Worm (Caenorhabditis elegans) whole organism, L4 larva: ENCODE results near the gene C14B9.3.
A peak's percentile ranks its signal among the peaks of the same experiment; 100 is the strongest.

Experiments used
- F26F4.8 ChIP-seq: fragments of 200-800 bp; sonication (Bioruptor generic); conservative IDR thresholded peaks from 2 replicates; pipeline ENCODE4 v1.3.6; 2022; ENCODE audit warnings: missing genetic modification characterization, missing compliant biosample characterization
- F37D6.2 ChIP-seq: sonication (generic microtip); optimal IDR thresholded peaks from 2 replicates; lab custom pipeline; 2016; ENCODE audit warnings: mild to moderate bottlenecking, missing genetic modification characterization, missing compliant biosample characterization
- F44E2.7 ChIP-seq: fragments of 200-800 bp; sonication (Bioruptor generic); IDR thresholded peaks from 2 replicates; pipeline ENCODE4 v2.1.2; 2022; ENCODE audit warnings: missing genetic modification characterization, missing compliant biosample characterization
- F49E8.2 ChIP-seq: sonication (generic microtip); optimal IDR thresholded peaks from 2 replicates; lab custom pipeline; 2016; ENCODE audit warnings: missing compliant biosample characterization, mild to moderate bottlenecking, missing genetic modification characterization, borderline replicate concordance
- R02D3.7 ChIP-seq: fragments of 150-350 bp; sonication (generic microtip); optimal IDR thresholded peaks from 3 replicates; lab custom pipeline; 2014; ENCODE audit warnings: missing biosample characterization, missing genetic modification characterization
- T26A8.4 ChIP-seq: fragments of 200-800 bp; sonication (Bioruptor generic); IDR thresholded peaks from 2 replicates; pipeline ENCODE4 v1.3.6; 2022; ENCODE audit warnings: missing genetic modification characterization, missing compliant biosample characterization
- Y105C5A.15 ChIP-seq: fragments of 200-800 bp; sonication (Bioruptor generic); IDR thresholded peaks from 2 replicates; pipeline ENCODE4 v1.3.6; 2022; ENCODE audit warnings: missing genetic modification characterization, missing compliant biosample characterization
- Y48G9A.11 ChIP-seq: fragments of 200-800 bp; sonication (Bioruptor generic); IDR thresholded peaks from 2 replicates; pipeline ENCODE4 v1.3.6; 2022; ENCODE audit warnings: missing genetic modification reagents, missing genetic modification characterization, missing compliant biosample characterization
- Y75B8A.6 ChIP-seq: fragments of 200-800 bp; sonication (Bioruptor generic); IDR thresholded peaks from 2 replicates; pipeline ENCODE4 v1.3.6; 2022; ENCODE audit warnings: missing genetic modification reagents, missing genetic modification characterization, missing compliant biosample characterization
- ZK337.2 ChIP-seq: fragments of 200-800 bp; sonication (Bioruptor generic); IDR thresholded peaks from 2 replicates; pipeline ENCODE4 v1.3.6; 2022; ENCODE audit warnings: missing genetic modification reagents, missing genetic modification characterization, missing compliant biosample characterization
- ama-1 ChIP-seq: fragments of 150-350 bp; optimal IDR thresholded peaks from 2 replicates; lab custom pipeline; 2014; ENCODE audit warnings: inconsistent platforms, mixed read lengths
- ceh-32 ChIP-seq: sonication (generic microtip); optimal IDR thresholded peaks from 2 replicates; lab custom pipeline; 2016; ENCODE audit warnings: mild to moderate bottlenecking, missing genetic modification characterization, missing compliant biosample characterization; ENCODE audit not compliant: poor library complexity
- ceh-62 ChIP-seq: sonication (generic microtip); optimal IDR thresholded peaks from 2 replicates; lab custom pipeline; 2017; ENCODE audit warnings: missing biosample characterization, missing genetic modification characterization
- ceh-82 ChIP-seq: sonication (generic microtip); optimal IDR thresholded peaks from 2 replicates; lab custom pipeline; 2017; ENCODE audit warnings: missing biosample characterization, missing genetic modification characterization
- cey-2 ChIP-seq: sonication (generic microtip); optimal IDR thresholded peaks from 3 replicates; lab custom pipeline; 2017; ENCODE audit warnings: missing genetic modification characterization, mild to moderate bottlenecking, missing compliant biosample characterization, antibody characterized with exemption, borderline replicate concordance; ENCODE audit not compliant: insufficient read depth
- ctbp-1 ChIP-seq: fragments of 200-800 bp; sonication (Bioruptor generic); IDR thresholded peaks from 2 replicates; pipeline ENCODE4 v1.3.6; 2022; ENCODE audit warnings: missing genetic modification reagents, missing genetic modification characterization, missing compliant biosample characterization
- daf-12 ChIP-seq: fragments of 150-350 bp; optimal IDR thresholded peaks from 2 replicates; lab custom pipeline; 2014; ENCODE audit warnings: missing biosample characterization, missing genetic modification reagents, missing genetic modification characterization
- daf-16 ChIP-seq, 3 experiments: sonication (generic microtip); optimal IDR thresholded peaks; 2 replicates each; lab custom pipeline; 2016 to 2017; ENCODE audit warnings: missing genetic modification characterization in 3 of 3, missing genetic modification reagents in 3 of 3, mild to moderate bottlenecking in 2 of 3, missing compliant biosample characterization in 2 of 3, missing biosample characterization in 1 of 3, moderate library complexity in 1 of 3
- daf-19 ChIP-seq: fragments of 200-800 bp; sonication (Bioruptor generic); conservative IDR thresholded peaks from 2 replicates; pipeline ENCODE4 v1.3.6; 2022; ENCODE audit warnings: missing genetic modification characterization, missing compliant biosample characterization
- dmd-9 ChIP-seq: fragments of 200-800 bp; sonication (Bioruptor generic); IDR thresholded peaks from 2 replicates; pipeline ENCODE4 v1.3.6; 2022; ENCODE audit warnings: missing genetic modification reagents, missing genetic modification characterization, missing compliant biosample characterization
- egl-27 ChIP-seq: sonication (generic microtip); optimal IDR thresholded peaks from 3 replicates; lab custom pipeline; 2017; ENCODE audit warnings: missing biosample characterization, missing genetic modification reagents, missing genetic modification characterization
- egl-43 ChIP-seq: fragments of 200-800 bp; sonication (Bioruptor generic); IDR thresholded peaks from 2 replicates; pipeline ENCODE4 v1.3.6; 2022; ENCODE audit warnings: missing genetic modification reagents, missing genetic modification characterization, missing compliant biosample characterization
- gei-8 ChIP-seq: fragments of 200-800 bp; sonication (Bioruptor generic); optimal IDR thresholded peaks from 2 replicates; lab custom pipeline; 2018; ENCODE audit warnings: mild to moderate bottlenecking, missing genetic modification characterization, missing compliant biosample characterization
- hif-1 ChIP-seq, 2 experiments: sonication (generic microtip); optimal IDR thresholded peaks; 2 replicates each; lab custom pipeline; 2016 to 2017; ENCODE audit warnings: missing compliant biosample characterization in 2 of 2, missing genetic modification characterization in 2 of 2, missing genetic modification reagents in 2 of 2, missing genotype in 2 of 2, mild to moderate bottlenecking in 1 of 2
- lin-15B ChIP-seq: fragments of 150-350 bp; sonication (generic microtip); optimal IDR thresholded peaks from 3 replicates; lab custom pipeline; 2014; ENCODE audit warnings: missing biosample characterization, missing genetic modification characterization
- lin-29 ChIP-seq: fragments of 200-800 bp; sonication (Bioruptor generic); IDR thresholded peaks from 2 replicates; pipeline ENCODE4 v1.3.6; 2022; ENCODE audit warnings: missing genetic modification reagents, missing genetic modification characterization, missing compliant biosample characterization
- lir-3 ChIP-seq: sonication (generic microtip); optimal IDR thresholded peaks from 2 replicates; lab custom pipeline; 2016; ENCODE audit warnings: mild to moderate bottlenecking, missing genetic modification characterization, missing compliant biosample characterization
- lsy-2 ChIP-seq, 2 experiments: fragments of 150-350 bp in 1 of 2; sonication (generic microtip) in 1 of 2; optimal IDR thresholded peaks; 2 replicates each; lab custom pipeline; 2014 to 2017; ENCODE audit warnings: missing biosample characterization in 2 of 2, missing genetic modification characterization in 2 of 2
- mdt-29 ChIP-seq: fragments of 200-800 bp; sonication (Bioruptor generic); IDR thresholded peaks from 2 replicates; pipeline ENCODE4 v1.3.6; 2022; ENCODE audit warnings: missing genetic modification reagents, missing genetic modification characterization, missing compliant biosample characterization
- mep-1 ChIP-seq: fragments of 150-350 bp; sonication (generic microtip); optimal IDR thresholded peaks from 3 replicates; lab custom pipeline; 2014; ENCODE audit warnings: missing biosample characterization, missing genetic modification characterization
- mxl-3 ChIP-seq: fragments of 200-800 bp; sonication (Bioruptor generic); optimal IDR thresholded peaks from 2 replicates; lab custom pipeline; 2018; ENCODE audit warnings: mild to moderate bottlenecking, missing genetic modification characterization, missing compliant biosample characterization
- nhr-10 ChIP-seq: fragments of 150-350 bp; optimal IDR thresholded peaks from 2 replicates; lab custom pipeline; 2014; ENCODE audit warnings: missing biosample characterization, missing genetic modification characterization
- nhr-11 ChIP-seq: fragments of 150-350 bp; optimal IDR thresholded peaks from 2 replicates; lab custom pipeline; 2014; ENCODE audit warnings: missing biosample characterization, missing genetic modification characterization
- nhr-111 ChIP-seq: fragments of 200-800 bp; sonication (Bioruptor generic); optimal IDR thresholded peaks from 2 replicates; lab custom pipeline; 2018; ENCODE audit warnings: mild to moderate bottlenecking, missing genetic modification characterization, missing compliant biosample characterization
- nhr-28 ChIP-seq: fragments of 150-350 bp; optimal IDR thresholded peaks from 2 replicates; lab custom pipeline; 2014; ENCODE audit warnings: missing biosample characterization, missing genetic modification characterization
- nhr-41 ChIP-seq: fragments of 200-800 bp; sonication (Bioruptor generic); IDR thresholded peaks from 2 replicates; pipeline ENCODE4 v1.3.6; 2022; ENCODE audit warnings: missing genetic modification reagents, missing genetic modification characterization, missing compliant biosample characterization
- nhr-42 ChIP-seq: fragments of 200-800 bp; sonication (Bioruptor generic); IDR thresholded peaks from 2 replicates; pipeline ENCODE4 v1.3.6; 2022; ENCODE audit warnings: missing genetic modification characterization, missing compliant biosample characterization
- nhr-48 ChIP-seq: sonication (generic microtip); optimal IDR thresholded peaks from 2 replicates; lab custom pipeline; 2016; ENCODE audit warnings: mild to moderate bottlenecking, missing genetic modification characterization, missing compliant biosample characterization
- nhr-76 ChIP-seq: fragments of 150-350 bp; optimal IDR thresholded peaks from 2 replicates; lab custom pipeline; 2014; ENCODE audit warnings: missing biosample characterization, missing genetic modification characterization
- saeg-2 ChIP-seq: fragments of 200-800 bp; sonication (Bioruptor generic); IDR thresholded peaks from 2 replicates; pipeline ENCODE4 v1.3.6; 2022; ENCODE audit warnings: missing genetic modification reagents, missing genetic modification characterization, missing compliant biosample characterization
- sdz-12 ChIP-seq: fragments of 200-800 bp; sonication (Bioruptor generic); optimal IDR thresholded peaks from 2 replicates; lab custom pipeline; 2018; ENCODE audit warnings: mild to moderate bottlenecking, missing genetic modification characterization, missing compliant biosample characterization
- set-16 ChIP-seq: fragments of 200-800 bp; sonication (Bioruptor generic); IDR thresholded peaks from 2 replicates; pipeline ENCODE4 v1.3.6; 2022; ENCODE audit warnings: missing genetic modification reagents, missing genetic modification characterization, missing compliant biosample characterization
- snpc-1.2 ChIP-seq: fragments of 200-800 bp; sonication (Bioruptor generic); IDR thresholded peaks from 2 replicates; pipeline ENCODE4 v1.3.6; 2022; ENCODE audit warnings: missing genetic modification reagents, missing genetic modification characterization, missing compliant biosample characterization
- spr-1 ChIP-seq: sonication (generic microtip); optimal IDR thresholded peaks from 2 replicates; lab custom pipeline; 2016; ENCODE audit warnings: mild to moderate bottlenecking, missing genetic modification characterization, missing compliant biosample characterization
- spr-3 ChIP-seq: fragments of 200-800 bp; sonication (Bioruptor generic); optimal IDR thresholded peaks from 2 replicates; lab custom pipeline; 2018; ENCODE audit warnings: mild to moderate bottlenecking, missing genetic modification characterization, missing compliant biosample characterization
- unc-39 ChIP-seq: sonication (generic microtip); optimal IDR thresholded peaks from 2 replicates; lab custom pipeline; 2017; ENCODE audit warnings: missing biosample characterization, missing genetic modification characterization
- unc-62 ChIP-seq, 3 experiments: fragments of 150-350 bp in 1 of 3; sonication (generic microtip); optimal IDR thresholded peaks in 2 of 3; peaks in 1 of 3; 1 replicate in 1 of 3; 2 replicates in 2 of 3; lab custom pipeline; 2014 to 2017; ENCODE audit warnings: missing biosample characterization in 3 of 3, missing genetic modification characterization in 3 of 3, missing genetic modification reagents in 3 of 3, missing genotype in 1 of 3
- zag-1 ChIP-seq: fragments of 150-350 bp; optimal IDR thresholded peaks from 2 replicates; lab custom pipeline; 2014; ENCODE audit warnings: missing biosample characterization, missing genetic modification characterization
- zfp-2 ChIP-seq: sonication (generic microtip); optimal IDR thresholded peaks from 2 replicates; lab custom pipeline; 2016; ENCODE audit warnings: mild to moderate bottlenecking, missing genetic modification characterization, missing compliant biosample characterization
- zip-2 ChIP-seq: fragments of 150-350 bp; optimal IDR thresholded peaks from 2 replicates; lab custom pipeline; 2014; ENCODE audit warnings: missing biosample characterization, missing genetic modification characterization

The C14B9.3 gene

ce11 chrIII:8069206-8069605 lies 39.4 kb upstream of the C14B9.3 start (continued):
- TF ChIP-seq nhr-10 (tag; lab: Kevin White, UChicago) (no peak), mep-1 (tag; lab: Kevin White, UChicago) (no peak), mxl-3 (GFP tag; lab: Kevin White, UChicago) (no peak), daf-16 (GFP tag; optimal IDR thresholded peaks at IDR 0.05; lab: Kevin White, UChicago) (no peak), daf-16 (tag; optimal IDR thresholded peaks at IDR 0.05; lab: Kevin White, UChicago) (no peak), nhr-111 (GFP tag; lab: Kevin White, UChicago) (no peak), sdz-12 (GFP tag; lab: Kevin White, UChicago) (no peak), daf-19 (GFP tag; lab: Robert Waterston, UW) (no peak), saeg-2 (GFP tag; lab: Robert Waterston, UW) (no peak), egl-27 (no peak), Y48G9A.11 (0 out of 2 replicates have a peak, but pooled peaks have one; percentile 28), snpc-1.2 (GFP tag; lab: Robert Waterston, UW) (no peak), zfp-2 (tag; lab: Kevin White, UChicago) (no peak), F26F4.8 (GFP tag; lab: Robert Waterston, UW) (peak; percentile 71; the same call in 1 of the 2 replicates), mdt-29 (GFP tag; lab: Robert Waterston, UW) (no peak), spr-3 (GFP tag; lab: Kevin White, UChicago) (no peak), ZK337.2 (GFP tag; lab: Robert Waterston, UW) (no peak), ceh-62 (tag; lab: Kevin White, UChicago) (no peak), ama-1 (lab: Kevin White, UChicago) (no peak), F49E8.2 (tag; lab: Kevin White, UChicago) (no peak), Y105C5A.15 (GFP tag; lab: Robert Waterston, UW) (0 out of 2 replicates have a peak, but pooled peaks have one; percentile 41), spr-1 (no peak), gei-8 (GFP tag; lab: Kevin White, UChicago) (no peak), set-16 (GFP tag; lab: Robert Waterston, UW) (no peak), unc-62 (GFP tag; optimal IDR thresholded peaks at IDR 0.05 in 1 of 2; lab: Kevin White, UChicago) (peak in 1 of 2 experiments; percentile 95), unc-62 (tag; optimal IDR thresholded peaks at IDR 0.05; lab: Kevin White, UChicago) (no peak), nhr-28 (tag; lab: Kevin White, UChicago) (no peak), unc-39 (tag; lab: Kevin White, UChicago) (no peak), F44E2.7 (GFP tag; lab: Robert Waterston, UW) (no peak), daf-12 (tag; lab: Kevin White, UChicago) (no peak), T26A8.4 (GFP tag; lab: Robert Waterston, UW) (no peak), R02D3.7 (tag; lab: Kevin White, UChicago) (no peak), Y75B8A.6 (GFP tag; lab: Robert Waterston, UW) (no peak), lin-15B (tag; lab: Kevin White, UChicago) (no peak), zip-2 (tag; lab: Kevin White, UChicago) (no peak), hif-1 (tag; optimal IDR thresholded peaks at IDR 0.05; lab: Kevin White, UChicago) (no peak), ctbp-1 (GFP tag; lab: Robert Waterston, UW) (no peak), cey-2 (tag; lab: Kevin White, UChicago) (no peak), nhr-42 (GFP tag; lab: Robert Waterston, UW) (no peak), nhr-76 (tag; lab: Kevin White, UChicago) (no peak), zag-1 (tag; lab: Kevin White, UChicago) (no peak), dmd-9 (GFP tag; lab: Robert Waterston, UW) (no peak), egl-43 (GFP tag; lab: Robert Waterston, UW) (peak; percentile 48; the same call in 1 of the 2 replicates), nhr-11 (tag; lab: Kevin White, UChicago) (no peak), F37D6.2 (tag; lab: Kevin White, UChicago) (no peak), nhr-48 (tag; lab: Kevin White, UChicago) (no peak), ceh-32 (tag; lab: Kevin White, UChicago) (no peak), lir-3 (tag; lab: Kevin White, UChicago) (no peak), ceh-82 (tag; lab: Kevin White, UChicago) (no peak), nhr-41 (GFP tag; lab: Robert Waterston, UW) (no peak), lsy-2 (tag; optimal IDR thresholded peaks at IDR 0.05; lab: Kevin White, UChicago) (no peak), lin-29 (GFP tag; lab: Robert Waterston, UW) (no peak)
- TF ChIP-seq, all 104 proteins: peak for 14
